Fruit fly (Drosophila melanogaster) whole organism, wandering third instar larva: Measurements from ENCODE around the gene CG45105.

Experiments
- Abd-B ChIP-seq: fragments of >200 bp; optimal IDR thresholded peaks from 2 replicates; lab custom pipeline; 2017; ENCODE audit warnings: missing biosample characterization, missing genetic modification characterization
- CG32264 ChIP-seq: fragments of 200-800 bp; sonication (Bioruptor generic); optimal IDR thresholded peaks from 2 replicates; lab custom pipeline; 2016; ENCODE audit warnings: missing biosample characterization, missing genetic modification characterization
- CG9705 ChIP-seq: fragments of 200-800 bp; sonication (Bioruptor generic); optimal IDR thresholded peaks from 2 replicates; lab custom pipeline; 2018; ENCODE audit warnings: missing biosample characterization, mild to moderate bottlenecking, missing genetic modification characterization
- CrebA ChIP-seq: fragments of 200-800 bp; sonication (Bioruptor generic); optimal IDR thresholded peaks from 2 replicates; lab custom pipeline; 2016; ENCODE audit warnings: missing biosample characterization, mild to moderate bottlenecking, missing genetic modification characterization, borderline replicate concordance
- Dfd ChIP-seq: fragments of >200 bp; optimal IDR thresholded peaks from 2 replicates; lab custom pipeline; 2017; ENCODE audit warnings: missing biosample characterization, missing genetic modification characterization
- Dif ChIP-seq: fragments of 200-275, 200-300 bp; sonication (Bioruptor generic); optimal IDR thresholded peaks from 2 replicates; lab custom pipeline; 2018; ENCODE audit warnings: missing biosample characterization, missing genetic modification characterization; ENCODE audit not compliant: partially characterized antibody
- GATAd ChIP-seq: sonication (Bioruptor generic); optimal IDR thresholded peaks from 2 replicates; lab custom pipeline; 2016; ENCODE audit warnings: missing biosample characterization, missing genetic modification characterization
- HLH106 ChIP-seq: fragments of 200-800 bp; optimal IDR thresholded peaks from 3 replicates; lab custom pipeline; 2019; ENCODE audit warnings: missing biosample characterization, mild to moderate bottlenecking, missing genetic modification characterization, moderate library complexity
- Hnf4 ChIP-seq: fragments of 200-800 bp; sonication (Bioruptor generic); optimal IDR thresholded peaks from 2 replicates; lab custom pipeline; 2016; ENCODE audit warnings: missing biosample characterization, mild to moderate bottlenecking, missing genetic modification characterization
- Hr78 ChIP-seq: fragments of >200 bp; optimal IDR thresholded peaks from 2 replicates; lab custom pipeline; 2017; ENCODE audit warnings: missing biosample characterization, missing genetic modification characterization
- Hr83 ChIP-seq: fragments of 200-300 bp; sonication (Bioruptor generic); optimal IDR thresholded peaks from 2 replicates; lab custom pipeline; 2016; ENCODE audit warnings: missing biosample characterization, mild to moderate bottlenecking, missing genetic modification characterization, moderate library complexity; ENCODE audit not compliant: poor library complexity, severe bottlenecking
- Jra ChIP-seq: sonication (Bioruptor generic); optimal IDR thresholded peaks from 2 replicates; lab custom pipeline; 2016; ENCODE audit warnings: missing biosample characterization, missing genetic modification characterization
- Mio ChIP-seq: sonication (Bioruptor generic); optimal IDR thresholded peaks from 2 replicates; lab custom pipeline; 2016; ENCODE audit warnings: missing biosample characterization, missing genetic modification characterization
- Myc ChIP-seq: fragments of >200 bp; optimal IDR thresholded peaks from 2 replicates; lab custom pipeline; 2017
- N ChIP-seq: fragments of >200 bp; optimal IDR thresholded peaks from 2 replicates; lab custom pipeline; 2018; ENCODE audit warnings: missing biosample characterization, missing external identifiers, missing genetic modification characterization
- OdsH ChIP-seq: fragments of 200-800 bp; sonication (Bioruptor generic); optimal IDR thresholded peaks from 2 replicates; lab custom pipeline; 2016; ENCODE audit warnings: missing biosample characterization, mild to moderate bottlenecking, missing genetic modification characterization
- Rel ChIP-seq, 2 experiments: fragments of 200-800 bp; sonication (Bioruptor generic) in 1 of 2; optimal IDR thresholded peaks; 2 replicates in 1 of 2; 3 replicates in 1 of 2; lab custom pipeline; 2016 to 2019; ENCODE audit warnings: mild to moderate bottlenecking in 2 of 2, missing biosample characterization in 2 of 2, missing genetic modification characterization in 2 of 2, moderate library complexity in 1 of 2
- Sp1 ChIP-seq: fragments of 200-800 bp; sonication (Bioruptor generic); optimal IDR thresholded peaks from 3 replicates; lab custom pipeline; 2019; ENCODE audit warnings: missing biosample characterization, mild to moderate bottlenecking, missing genetic modification characterization, moderate library complexity
- Vsx2 ChIP-seq: fragments of 200-300, 225-300 bp; sonication (Bioruptor generic); optimal IDR thresholded peaks from 2 replicates; lab custom pipeline; 2018; ENCODE audit warnings: missing biosample characterization, missing genetic modification characterization; ENCODE audit not compliant: partially characterized antibody
- br ChIP-seq: fragments of 200-800 bp; sonication (Bioruptor generic); optimal IDR thresholded peaks from 2 replicates; lab custom pipeline; 2016; ENCODE audit warnings: missing biosample characterization, missing genetic modification characterization
- brk ChIP-seq: fragments of 200-800 bp; sonication (Bioruptor generic); optimal IDR thresholded peaks from 2 replicates; lab custom pipeline; 2016; ENCODE audit warnings: missing biosample characterization, mild to moderate bottlenecking, missing genetic modification characterization
- dl ChIP-seq, 2 experiments: fragments of 175-275, 200-275 bp in 1 of 2; fragments of 200-275 bp in 1 of 2; sonication (Bioruptor generic); optimal IDR thresholded peaks; lab custom pipeline; 2018; ENCODE audit warnings: mild to moderate bottlenecking in 2 of 2, missing biosample characterization in 2 of 2, missing genetic modification characterization in 2 of 2, moderate library complexity in 2 of 2; ENCODE audit not compliant: partially characterized antibody in 2 of 2, insufficient read depth in 1 of 2
- dmrt93B ChIP-seq: fragments of 200-800 bp; sonication (Bioruptor generic); optimal IDR thresholded peaks from 2 replicates; lab custom pipeline; 2018; ENCODE audit warnings: missing biosample characterization, mild to moderate bottlenecking, missing genetic modification characterization
- dsf ChIP-seq: sonication (Bioruptor generic); optimal IDR thresholded peaks from 2 replicates; lab custom pipeline; 2016; ENCODE audit warnings: missing biosample characterization, missing genetic modification characterization, borderline replicate concordance
- ey ChIP-seq: fragments of 200-800 bp; sonication (Bioruptor generic); optimal IDR thresholded peaks from 2 replicates; lab custom pipeline; 2016; ENCODE audit warnings: missing biosample characterization, missing genetic modification characterization
- foxo ChIP-seq, 2 experiments: fragments of 200-800 bp; sonication (Bioruptor generic); optimal IDR thresholded peaks; 2 replicates in 1 of 2; 3 replicates in 1 of 2; lab custom pipeline; 2016 to 2017; ENCODE audit warnings: missing biosample characterization in 2 of 2, missing genetic modification characterization in 2 of 2
- fru ChIP-seq: fragments of 200-800 bp; sonication (Bioruptor generic); optimal IDR thresholded peaks from 3 replicates; lab custom pipeline; 2016; ENCODE audit warnings: missing biosample characterization, mild to moderate bottlenecking, missing genetic modification characterization
- h ChIP-seq: fragments of 200-800 bp; sonication (Bioruptor generic); optimal IDR thresholded peaks from 3 replicates; lab custom pipeline; 2016; ENCODE audit warnings: missing biosample characterization, mild to moderate bottlenecking, missing genetic modification characterization
- jim ChIP-seq: fragments of 175-275, 200-325 bp; sonication (Bioruptor generic); optimal IDR thresholded peaks from 2 replicates; lab custom pipeline; 2016; ENCODE audit warnings: missing biosample characterization, mild to moderate bottlenecking, missing genetic modification characterization
- lola ChIP-seq: fragments of >200 bp; optimal IDR thresholded peaks from 2 replicates; lab custom pipeline; 2017; ENCODE audit warnings: missing biosample characterization, missing genetic modification characterization
- pan ChIP-seq: fragments of >200 bp; optimal IDR thresholded peaks from 2 replicates; lab custom pipeline; 2017
- psq ChIP-seq: fragments of 200-800 bp; sonication (Bioruptor generic); optimal IDR thresholded peaks from 3 replicates; lab custom pipeline; 2017; ENCODE audit warnings: missing biosample characterization, mild to moderate bottlenecking, missing genetic modification characterization, moderate library complexity
- rgr ChIP-seq: fragments of 200-800 bp; sonication (Bioruptor generic); optimal IDR thresholded peaks from 3 replicates; lab custom pipeline; 2016; ENCODE audit warnings: missing biosample characterization, mild to moderate bottlenecking, missing genetic modification characterization
- sage ChIP-seq: fragments of 200-800 bp; sonication (Bioruptor generic); optimal IDR thresholded peaks from 2 replicates; lab custom pipeline; 2016; ENCODE audit warnings: missing biosample characterization, mild to moderate bottlenecking, missing genetic modification characterization
- sv ChIP-seq: fragments of 200-800 bp; sonication (Bioruptor generic); optimal IDR thresholded peaks from 3 replicates; lab custom pipeline; 2016; ENCODE audit warnings: missing biosample characterization, missing genetic modification characterization
- tai ChIP-seq: sonication (Bioruptor generic); optimal IDR thresholded peaks from 2 replicates; lab custom pipeline; 2016; ENCODE audit warnings: missing biosample characterization, missing genetic modification characterization
- usp ChIP-seq: fragments of >200 bp; optimal IDR thresholded peaks from 2 replicates; lab custom pipeline; 2017; ENCODE audit warnings: missing biosample characterization, missing genetic modification characterization
- woc ChIP-seq: sonication (Bioruptor generic); optimal IDR thresholded peaks from 2 replicates; lab custom pipeline; 2016; ENCODE audit warnings: missing biosample characterization, mild to moderate bottlenecking, missing genetic modification characterization

Gene CG45105

DNA sequence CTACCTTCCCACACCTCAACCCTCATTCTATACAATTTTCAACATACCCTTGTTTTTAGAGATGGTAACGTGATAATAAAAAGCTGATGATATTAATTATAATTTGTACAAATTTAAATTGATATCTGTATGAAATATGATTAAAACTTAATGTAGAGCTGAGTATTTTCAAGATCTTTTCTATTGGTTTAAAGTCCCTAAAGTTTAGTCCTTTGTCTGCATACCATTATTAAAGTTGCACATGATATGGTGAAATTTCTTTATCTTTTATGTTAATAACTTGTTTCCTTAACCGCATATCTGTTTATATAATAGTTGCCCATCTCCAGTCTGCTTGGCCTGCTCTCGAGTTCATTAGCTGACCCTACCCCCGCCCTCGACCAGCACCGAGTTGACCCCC lies 19.5 kb downstream of the CG45105 start:
- TF ChIP-seq pan (lab: Kevin White, UChicago) (no peak), tai (GFP tag; lab: Kevin White, UChicago) (no peak), woc (GFP tag; lab: Kevin White, UChicago) (no peak), br (no peak), Dfd (no peak), sage (no peak), dsf (GFP tag; lab: Kevin White, UChicago) (no peak), Myc (lab: Kevin White, UChicago) (no peak), Hr83 (GFP tag; lab: Kevin White, UChicago) (no peak), Dif (GFP tag; lab: Kevin White, UChicago) (no peak), dl (GFP tag; optimal IDR thresholded peaks at IDR 0.05; lab: Kevin White, UChicago; ENCODE audit: insufficient read depth in 1 of 2, partially characterized antibody in 2 of 2) (no peak), CrebA (no peak), Jra (no peak), Hnf4 (GFP tag; lab: Kevin White, UChicago) (no peak), Vsx2 (GFP tag; lab: Kevin White, UChicago) (no peak), jim (GFP tag; lab: Kevin White, UChicago) (no peak), N (no peak), GATAd (GFP tag; lab: Kevin White, UChicago) (no peak), brk (GFP tag; lab: Kevin White, UChicago) (no peak), CG32264 (GFP tag; lab: Kevin White, UChicago) (no peak), sv (GFP tag; lab: Kevin White, UChicago) (no peak), fru (GFP tag; lab: Kevin White, UChicago) (peak; percentile 15), Hr78 (no peak), Sp1 (GFP tag; lab: Kevin White, UChicago) (peak; percentile 20), h (GFP tag; lab: Kevin White, UChicago) (peak; percentile 25), lola (GFP tag; lab: Kevin White, UChicago) (no peak), CG9705 (GFP tag; lab: Kevin White, UChicago) (no peak), Rel (GFP tag; optimal IDR thresholded peaks at IDR 0.05; lab: Kevin White, UChicago) (no peak), Rel (tag; optimal IDR thresholded peaks at IDR 0.05; lab: Kevin White, UChicago) (no peak), rgr (peak; percentile 7), usp (no peak), foxo (GFP tag; optimal IDR thresholded peaks at IDR 0.05; lab: Kevin White, UChicago) (peak in 1 of 2 experiments; percentile 39), OdsH (GFP tag; lab: Kevin White, UChicago) (peak; percentile 18), dmrt93B (GFP tag; lab: Kevin White, UChicago) (no peak), ey (GFP tag; lab: Kevin White, UChicago) (no peak), Mio (GFP tag; lab: Kevin White, UChicago) (no peak), HLH106 (tag; lab: Kevin White, UChicago) (peak; percentile 25), Abd-B (GFP tag; lab: Kevin White, UChicago) (no peak), psq (GFP tag; lab: Kevin White, UChicago) (no peak)

- TF ChIP-seq sage (no peak), Myc (lab: Kevin White, UChicago) (no peak), rgr (peak; percentile 71), Vsx2 (GFP tag; lab: Kevin White, UChicago) (no peak), ey (GFP tag; lab: Kevin White, UChicago) (no peak), pan (lab: Kevin White, UChicago) (no peak)
Measured at dm6 chr3R:15895978-15896377, 21.8 kb downstream of the CG45105 start, which contains the start of gene CG14877. CG14877 (minus strand) TSS chr3R:15896078.
